Worm (Caenorhabditis elegans): ENCODE measurements around the gene F20C5.7.

F20C5.7 gene

DNA sequence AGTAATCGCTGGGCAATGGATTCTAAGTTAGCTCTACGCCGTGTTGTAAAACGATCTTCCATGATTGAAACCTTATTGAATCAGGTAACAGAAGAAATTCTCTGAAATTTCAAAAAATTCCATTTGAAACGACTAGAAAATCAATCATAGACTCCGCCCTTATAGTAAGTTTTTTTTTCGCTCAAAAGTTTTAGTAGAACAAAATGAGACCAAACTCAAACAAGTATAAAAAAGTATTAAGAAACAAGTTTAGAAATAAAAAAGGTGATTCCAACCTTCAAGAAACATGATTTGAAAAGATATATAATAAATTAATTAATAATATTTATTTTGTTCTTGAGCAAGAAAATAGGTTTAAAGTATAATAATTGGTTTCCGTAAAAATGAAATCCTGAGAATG is 32.6 kb upstream of the F20C5.7 start, which contains the start of gene C33D9.6:
C33D9.6 (minus strand) TSS at position 101 of the 400 bp plus-strand sequence.
- TF ChIP-seq ceh-83 (GFP tag; optimal IDR thresholded peaks at IDR 0.05) = no peak

DNA sequence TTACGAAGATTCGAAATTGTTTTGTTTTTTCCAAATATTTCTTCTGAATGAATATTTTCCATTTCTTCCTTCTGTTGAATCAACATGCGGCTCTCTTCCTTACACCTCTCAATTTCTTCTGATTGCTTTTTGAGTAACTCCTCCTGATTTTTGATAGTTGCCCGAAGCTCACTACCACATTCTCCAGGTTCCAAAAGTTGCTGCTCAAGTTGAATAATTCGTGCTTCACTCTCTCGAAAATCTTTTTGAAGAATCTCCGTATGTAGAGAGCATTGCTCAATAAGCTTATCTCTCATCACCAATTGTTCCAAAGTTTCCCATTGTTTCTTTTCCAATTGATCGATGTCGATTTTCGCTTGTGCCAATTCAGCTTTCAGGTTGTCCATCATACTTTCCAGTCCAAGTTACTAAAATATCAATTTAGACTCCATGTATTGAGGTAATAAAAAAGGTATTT is 27.3 kb upstream of the F20C5.7 start, which contains the start of gene F20C5.6:
F20C5.6 (minus strand) TSS at position 407 of the 457 bp plus-strand sequence.
- no peak for TF ChIP-seq nhr-2 (tag; optimal IDR thresholded peaks at IDR 0.05)
- no peak for TF ChIP-seq unc-39 (tag; optimal IDR thresholded peaks at IDR 0.05)
- no peak for TF ChIP-seq nhr-12 (tag; optimal IDR thresholded peaks at IDR 0.05)
- no peak for TF ChIP-seq ceh-43 (GFP tag; optimal IDR thresholded peaks at IDR 0.05)
- no peak for TF ChIP-seq bed-3 (GFP tag; optimal IDR thresholded peaks at IDR 0.05)
- TF ChIP-seq mab-5 (tag; optimal IDR thresholded peaks at IDR 0.05) = no peak
- no peak for TF ChIP-seq mls-2 (tag; optimal IDR thresholded peaks at IDR 0.05)
- no peak for TF ChIP-seq lin-13 (tag; optimal IDR thresholded peaks at IDR 0.05)
- no peak for TF ChIP-seq ceh-39 (tag; optimal IDR thresholded peaks at IDR 0.05)
- no peak for TF ChIP-seq ces-1 (GFP tag; optimal IDR thresholded peaks at IDR 0.05)
- TF ChIP-seq lin-32 (GFP tag; optimal IDR thresholded peaks at IDR 0.05) = no peak
- TF ChIP-seq elt-3 (tag; optimal IDR thresholded peaks at IDR 0.05) = no peak
- no peak for TF ChIP-seq nhr-237 (tag; optimal IDR thresholded peaks at IDR 0.05)
- TF ChIP-seq lsy-2 (tag; optimal IDR thresholded peaks at IDR 0.05) = no peak
- TF ChIP-seq ztf-11 (tag; optimal IDR thresholded peaks at IDR 0.05) = no peak

DNA sequence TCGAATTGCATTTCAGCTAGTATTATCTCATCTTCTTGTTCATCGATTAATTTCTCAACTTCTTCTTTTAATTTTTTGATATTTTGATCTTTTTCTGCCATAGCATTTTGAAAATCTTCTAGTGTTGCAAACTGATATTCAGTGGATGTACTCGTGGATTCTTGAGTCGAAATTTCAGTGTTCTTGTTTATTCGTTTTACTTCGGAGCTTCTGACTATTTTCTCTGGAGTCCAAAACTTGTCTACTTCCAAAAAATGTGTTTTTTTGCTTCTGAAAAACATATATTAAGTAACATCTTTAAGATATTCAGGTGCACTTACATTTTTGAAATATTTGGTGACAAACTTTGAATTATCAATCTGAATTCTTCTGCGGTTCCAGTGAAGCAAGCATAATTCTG is 24.0 kb upstream of the F20C5.7 start, which contains the start of gene F20C5.5:
F20C5.5 (minus strand) TSS at position 101 of the 400 bp plus-strand sequence.
- TF ChIP-seq ceh-39 (tag; optimal IDR thresholded peaks at IDR 0.05) = no peak
- TF ChIP-seq M03D4.4 (tag; optimal IDR thresholded peaks at IDR 0.05) = no peak
- TF ChIP-seq zip-8 (tag; optimal IDR thresholded peaks at IDR 0.05) = no peak
- no peak for TF ChIP-seq mls-2 (tag; optimal IDR thresholded peaks at IDR 0.05)
- TF ChIP-seq unc-62 (GFP tag; optimal IDR thresholded peaks at IDR 0.05) = no peak
- no peak for TF ChIP-seq hlh-1 (tag; optimal IDR thresholded peaks at IDR 0.05)
- no peak for TF ChIP-seq sptf-1 (tag; optimal IDR thresholded peaks at IDR 0.05)
- no peak for TF ChIP-seq ces-1 (GFP tag; optimal IDR thresholded peaks at IDR 0.05)
- TF ChIP-seq sem-2 (GFP tag; optimal IDR thresholded peaks at IDR 0.05) = no peak
- no peak for TF ChIP-seq nhr-12 (tag; optimal IDR thresholded peaks at IDR 0.05)

DNA sequence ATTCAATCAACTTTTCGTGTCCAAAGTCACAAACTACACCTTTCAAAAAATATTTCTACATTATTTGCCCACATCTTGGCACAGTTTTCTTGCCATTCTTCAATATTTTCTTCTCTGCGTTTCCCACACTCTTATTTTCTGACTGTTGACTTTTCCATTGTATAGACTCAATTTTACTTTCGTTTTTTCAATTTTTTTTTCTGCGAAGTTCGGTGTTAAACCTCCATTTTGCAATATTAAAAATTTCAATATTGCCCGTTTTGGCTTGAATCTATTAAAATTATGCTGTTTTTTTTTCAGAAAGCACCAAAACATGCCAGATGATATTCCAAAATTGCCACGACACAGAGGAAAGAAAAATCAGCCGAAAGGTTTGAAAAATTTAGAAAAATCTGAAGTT is 19.1 kb upstream of the F20C5.7 start, which contains the start of gene cdc-50.B:
cdc-50.B (plus strand) TSS at position 301 of the 400 bp plus-strand sequence.
- no peak for TF ChIP-seq elt-1 (tag; optimal IDR thresholded peaks at IDR 0.05; ENCODE audit: borderline replicate concordance, insufficient read depth)
- no peak for TF ChIP-seq nhr-2 (tag; optimal IDR thresholded peaks at IDR 0.05)
- no peak for TF ChIP-seq lin-13 (tag; optimal IDR thresholded peaks at IDR 0.05)
- no peak for TF ChIP-seq lsy-2 (tag; optimal IDR thresholded peaks at IDR 0.05)
- no peak for TF ChIP-seq drap-1 (GFP tag; optimal IDR thresholded peaks at IDR 0.05)
- TF ChIP-seq flh-1 (GFP tag; optimal IDR thresholded peaks at IDR 0.05) = no peak
- TF ChIP-seq hlh-1 (tag; optimal IDR thresholded peaks at IDR 0.05) = no peak
- no peak for TF ChIP-seq blmp-1 (tag; optimal IDR thresholded peaks at IDR 0.05)
- no peak for TF ChIP-seq cnd-1 (tag; optimal IDR thresholded peaks at IDR 0.05)
- no peak for TF ChIP-seq sem-2 (GFP tag; optimal IDR thresholded peaks at IDR 0.05)
- TF ChIP-seq bed-3 (GFP tag; optimal IDR thresholded peaks at IDR 0.05) = no peak
- no peak for TF ChIP-seq unc-62 (GFP tag; optimal IDR thresholded peaks at IDR 0.05)
- no peak for TF ChIP-seq unc-120 (tag; optimal IDR thresholded peaks at IDR 0.05; ENCODE audit: poor library complexity, severe bottlenecking)
- TF ChIP-seq nhr-76 (tag; optimal IDR thresholded peaks at IDR 0.05) = no peak
- no peak for TF ChIP-seq ceh-83 (GFP tag; optimal IDR thresholded peaks at IDR 0.05)
- no peak for TF ChIP-seq snpc-4 (tag; optimal IDR thresholded peaks at IDR 0.05)
- no peak for TF ChIP-seq ces-1 (GFP tag; optimal IDR thresholded peaks at IDR 0.05)

DNA sequence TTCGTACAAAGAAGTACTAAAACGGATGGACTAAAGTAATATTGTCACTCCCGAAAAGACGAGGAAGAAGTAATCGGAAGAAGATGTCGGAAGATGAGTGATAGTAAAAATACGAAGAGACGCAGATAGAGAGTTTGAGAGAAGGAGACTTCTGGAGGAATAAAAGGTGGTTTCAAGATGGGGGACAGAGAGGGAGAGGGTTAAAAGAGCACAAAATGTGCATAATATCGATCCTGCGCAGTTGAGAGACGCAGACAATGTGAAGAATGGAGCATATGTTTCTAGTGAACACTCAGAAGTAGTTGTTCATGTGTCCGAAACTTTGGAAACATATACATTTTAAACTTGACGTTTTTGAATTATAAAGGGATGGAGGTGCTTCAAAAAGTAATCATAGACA is 17.0 kb upstream of the F20C5.7 start:
- no peak for TF ChIP-seq mls-2 (tag; optimal IDR thresholded peaks at IDR 0.05)
- no peak for TF ChIP-seq snpc-4 (tag; optimal IDR thresholded peaks at IDR 0.05)
- TF ChIP-seq ceh-39 (tag; optimal IDR thresholded peaks at IDR 0.05) = peak; percentile 72
- TF ChIP-seq ces-1 (GFP tag; optimal IDR thresholded peaks at IDR 0.05) = peak; percentile 94
- TF ChIP-seq mep-1 (tag; optimal IDR thresholded peaks at IDR 0.05) = peak; percentile 39
- no peak for TF ChIP-seq sem-2 (GFP tag; optimal IDR thresholded peaks at IDR 0.05)
- peak; percentile 32 for TF ChIP-seq lsy-2 (tag; optimal IDR thresholded peaks at IDR 0.05)
- TF ChIP-seq unc-62 (GFP tag; optimal IDR thresholded peaks at IDR 0.05) = peak; percentile 61
- no peak for TF ChIP-seq cnd-1 (tag; optimal IDR thresholded peaks at IDR 0.05)
- TF ChIP-seq tbx-8 (GFP tag; optimal IDR thresholded peaks at IDR 0.05) = no peak
- peak; percentile 88 for TF ChIP-seq hlh-1 (tag; optimal IDR thresholded peaks at IDR 0.05)
- peak; percentile 56 for TF ChIP-seq unc-120 (tag; optimal IDR thresholded peaks at IDR 0.05; ENCODE audit: poor library complexity, severe bottlenecking)

Measured in whole organism, mixed stage, embryonic.